Fruit fly (Drosophila melanogaster): ENCODE data around the gene Idh.

- TF ChIP-seq lola (GFP tag; optimal IDR thresholded peaks at IDR 0.05) (no peak), da (GFP tag; optimal IDR thresholded peaks at IDR 0.05) (no peak), CG18262 (tag; optimal IDR thresholded peaks at IDR 0.05) (no peak), Dfd (GFP tag; optimal IDR thresholded peaks at IDR 0.05) (no peak)
These were observed 45.9 kb downstream of the Idh start for dm6 chr3L:8314788-8315140.

Data from whole organism, embryonic.